Worm (Caenorhabditis elegans): ENCODE measurements around the gene C01G6.2.
A peak's percentile ranks its signal among the peaks of the same experiment; 100 is the strongest.

Gene C01G6.2

DNA sequence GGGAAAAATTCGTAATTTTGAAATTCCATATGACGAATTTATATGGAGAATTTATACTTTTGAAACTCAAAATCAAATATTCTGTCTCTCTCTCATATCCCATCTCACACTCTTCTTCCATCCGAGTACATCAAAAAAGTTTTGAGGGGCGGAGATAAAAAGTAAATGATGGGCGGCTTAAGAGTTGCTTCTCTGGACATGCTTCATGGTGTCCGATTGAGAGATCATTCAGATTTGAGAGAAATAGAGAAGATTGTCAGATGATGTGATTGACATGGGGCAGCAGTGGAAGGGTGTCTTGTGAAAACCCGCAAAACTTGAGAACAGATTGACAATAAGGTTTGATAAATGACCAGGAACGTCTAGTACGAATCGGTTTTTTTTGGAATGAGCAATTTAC is 48.8 kb downstream of the C01G6.2 start:
- TF ChIP-seq hnd-1 (tag; optimal IDR thresholded peaks at IDR 0.05): no peak
- TF ChIP-seq hmbx-1 (tag; optimal IDR thresholded peaks at IDR 0.05): no peak
- TF ChIP-seq scrt-1 (GFP tag; IDR thresholded peaks at IDR 0.05): no peak
- TF ChIP-seq ceh-13 (GFP tag; optimal IDR thresholded peaks at IDR 0.05): no peak
- no peak for TF ChIP-seq sea-1 (GFP tag; conservative IDR thresholded peaks at IDR 0.05)
- no peak for TF ChIP-seq flt-1 (GFP tag; IDR thresholded peaks at IDR 0.05)

DNA sequence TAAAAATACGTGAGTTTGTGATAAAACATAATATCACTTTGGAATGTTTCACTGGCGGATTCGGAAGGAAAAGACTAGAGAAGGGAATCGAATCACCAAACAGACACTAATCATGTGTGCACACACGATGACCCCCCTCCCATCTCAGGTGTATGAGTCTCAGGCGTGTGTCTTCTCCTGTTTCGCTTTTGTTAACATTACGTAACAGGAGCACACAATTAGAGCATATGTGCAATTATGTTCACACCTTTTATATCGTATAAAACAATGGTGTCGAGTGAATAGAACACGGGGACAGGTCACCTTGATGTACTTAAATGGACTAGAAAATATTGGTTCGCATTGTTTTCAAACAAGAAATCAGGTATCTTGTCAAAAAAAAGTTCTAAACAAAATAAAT is 49.9 kb downstream of the C01G6.2 start:
- TF ChIP-seq hmg-4 (GFP tag; optimal IDR thresholded peaks at IDR 0.05) (peak; percentile 25), aly-1 (tag; optimal IDR thresholded peaks at IDR 0.05) (no peak)
